Worm (Caenorhabditis elegans) whole organism, L4 larva: ENCODE data around the gene nspe-1.
A peak's percentile ranks its signal among the peaks of the same experiment; 100 is the strongest.

Experiments
- F10B5.3 ChIP-seq: sonication (generic microtip); optimal IDR thresholded peaks from 2 replicates; lab custom pipeline; 2016; ENCODE audit warnings: mild to moderate bottlenecking, missing genetic modification characterization, missing compliant biosample characterization
- T26A8.4 ChIP-seq: fragments of 200-800 bp; sonication (Bioruptor generic); IDR thresholded peaks from 2 replicates; pipeline ENCODE4 v1.3.6; 2022; ENCODE audit warnings: missing genetic modification characterization, missing compliant biosample characterization
- Y105C5A.15 ChIP-seq: fragments of 200-800 bp; sonication (Bioruptor generic); IDR thresholded peaks from 2 replicates; pipeline ENCODE4 v1.3.6; 2022; ENCODE audit warnings: missing genetic modification characterization, missing compliant biosample characterization
- Y48G9A.11 ChIP-seq: fragments of 200-800 bp; sonication (Bioruptor generic); IDR thresholded peaks from 2 replicates; pipeline ENCODE4 v1.3.6; 2022; ENCODE audit warnings: missing genetic modification reagents, missing genetic modification characterization, missing compliant biosample characterization
- Y75B8A.6 ChIP-seq: fragments of 200-800 bp; sonication (Bioruptor generic); IDR thresholded peaks from 2 replicates; pipeline ENCODE4 v1.3.6; 2022; ENCODE audit warnings: missing genetic modification reagents, missing genetic modification characterization, missing compliant biosample characterization
- aha-1 ChIP-seq: fragments of 150-350 bp; peaks from one replicate; lab custom pipeline; 2014; ENCODE audit warnings: missing biosample characterization, missing genetic modification characterization
- arid-1 ChIP-seq: fragments of 200-800 bp; sonication (Bioruptor generic); conservative IDR thresholded peaks from 2 replicates; pipeline ENCODE4 v1.3.6; 2022; ENCODE audit warnings: missing genetic modification reagents, missing genetic modification characterization, missing compliant biosample characterization
- ceh-28 ChIP-seq: fragments of 150-350 bp; optimal IDR thresholded peaks from 2 replicates; lab custom pipeline; 2014; ENCODE audit warnings: missing biosample characterization, missing genetic modification reagents, missing genetic modification characterization
- daf-12 ChIP-seq: fragments of 150-350 bp; optimal IDR thresholded peaks from 2 replicates; lab custom pipeline; 2014; ENCODE audit warnings: missing biosample characterization, missing genetic modification reagents, missing genetic modification characterization
- daf-16 ChIP-seq, 3 experiments: sonication (generic microtip); optimal IDR thresholded peaks; 2 replicates each; lab custom pipeline; 2016 to 2017; ENCODE audit warnings: missing genetic modification characterization in 3 of 3, missing genetic modification reagents in 3 of 3, mild to moderate bottlenecking in 2 of 3, missing compliant biosample characterization in 2 of 3, missing biosample characterization in 1 of 3, moderate library complexity in 1 of 3
- dmd-6 ChIP-seq: fragments of 200-800 bp; sonication (Bioruptor generic); IDR thresholded peaks from 2 replicates; pipeline ENCODE4 v1.3.6; 2022; ENCODE audit warnings: missing genetic modification reagents, missing genetic modification characterization, missing compliant biosample characterization
- dmd-8 ChIP-seq: fragments of 200-800 bp; sonication (Bioruptor generic); IDR thresholded peaks from 2 replicates; pipeline ENCODE4 v1.3.6; 2022; ENCODE audit warnings: missing genetic modification characterization, missing compliant biosample characterization
- dmd-9 ChIP-seq: fragments of 200-800 bp; sonication (Bioruptor generic); IDR thresholded peaks from 2 replicates; pipeline ENCODE4 v1.3.6; 2022; ENCODE audit warnings: missing genetic modification reagents, missing genetic modification characterization, missing compliant biosample characterization
- duxl-1 ChIP-seq: sonication (generic microtip); optimal IDR thresholded peaks from 2 replicates; lab custom pipeline; 2016; ENCODE audit warnings: mild to moderate bottlenecking, missing genetic modification characterization, moderate library complexity, missing compliant biosample characterization; ENCODE audit not compliant: poor library complexity
- dve-1 ChIP-seq: sonication (generic microtip); optimal IDR thresholded peaks from 2 replicates; lab custom pipeline; 2017; ENCODE audit warnings: antibody characterized with exemption, mild to moderate bottlenecking, missing genetic modification characterization, missing compliant biosample characterization; ENCODE audit not compliant: insufficient read depth
- egl-27 ChIP-seq: sonication (generic microtip); optimal IDR thresholded peaks from 3 replicates; lab custom pipeline; 2017; ENCODE audit warnings: missing biosample characterization, missing genetic modification reagents, missing genetic modification characterization
- egl-43 ChIP-seq: fragments of 200-800 bp; sonication (Bioruptor generic); IDR thresholded peaks from 2 replicates; pipeline ENCODE4 v1.3.6; 2022; ENCODE audit warnings: missing genetic modification reagents, missing genetic modification characterization, missing compliant biosample characterization
- fkh-10 ChIP-seq: fragments of 150-350 bp; optimal IDR thresholded peaks from 2 replicates; lab custom pipeline; 2014; ENCODE audit warnings: missing biosample characterization, missing genetic modification reagents, missing genetic modification characterization
- gei-8 ChIP-seq: fragments of 200-800 bp; sonication (Bioruptor generic); optimal IDR thresholded peaks from 2 replicates; lab custom pipeline; 2018; ENCODE audit warnings: mild to moderate bottlenecking, missing genetic modification characterization, missing compliant biosample characterization
- hmg-1.1 ChIP-seq: fragments of 200-800 bp; sonication (Bioruptor generic); IDR thresholded peaks from 2 replicates; pipeline ENCODE4 v1.3.6; 2022; ENCODE audit warnings: missing genetic modification reagents, missing genetic modification characterization, missing compliant biosample characterization
- jun-1 ChIP-seq: fragments of 150-350 bp; optimal IDR thresholded peaks from 2 replicates; lab custom pipeline; 2014; ENCODE audit warnings: missing biosample characterization, missing genetic modification reagents, missing genetic modification characterization
- lin-1 ChIP-seq: fragments of 200-800 bp; sonication (Bioruptor generic); IDR thresholded peaks from 2 replicates; pipeline ENCODE4 v1.3.6; 2022; ENCODE audit warnings: missing genetic modification reagents, missing genetic modification characterization, missing compliant biosample characterization
- lin-29 ChIP-seq: fragments of 200-800 bp; sonication (Bioruptor generic); IDR thresholded peaks from 2 replicates; pipeline ENCODE4 v1.3.6; 2022; ENCODE audit warnings: missing genetic modification reagents, missing genetic modification characterization, missing compliant biosample characterization
- lir-3 ChIP-seq: sonication (generic microtip); optimal IDR thresholded peaks from 2 replicates; lab custom pipeline; 2016; ENCODE audit warnings: mild to moderate bottlenecking, missing genetic modification characterization, missing compliant biosample characterization
- madf-5 ChIP-seq, 2 experiments: fragments of 200-800 bp; sonication (Bioruptor generic); IDR thresholded peaks; 2 replicates each; pipeline ENCODE4 v1.3.6; 2022; ENCODE audit warnings: missing compliant biosample characterization in 2 of 2, missing genetic modification characterization in 2 of 2
- madf-9 ChIP-seq: fragments of 200-800 bp; sonication (Bioruptor generic); conservative IDR thresholded peaks from 2 replicates; pipeline ENCODE4 v1.3.6; 2022; ENCODE audit warnings: missing genetic modification reagents, missing genetic modification characterization, missing compliant biosample characterization
- mdl-1 ChIP-seq, 2 experiments: fragments of 150-350 bp in 1 of 2; sonication (generic microtip) in 1 of 2; optimal IDR thresholded peaks; 2 replicates each; lab custom pipeline; 2014 to 2017; ENCODE audit warnings: missing biosample characterization in 2 of 2, missing genetic modification characterization in 2 of 2
- mdt-29 ChIP-seq: fragments of 200-800 bp; sonication (Bioruptor generic); IDR thresholded peaks from 2 replicates; pipeline ENCODE4 v1.3.6; 2022; ENCODE audit warnings: missing genetic modification reagents, missing genetic modification characterization, missing compliant biosample characterization
- mes-2 ChIP-seq: sonication (generic microtip); optimal IDR thresholded peaks from 2 replicates; lab custom pipeline; 2016; ENCODE audit warnings: missing genotype, mild to moderate bottlenecking, missing genetic modification characterization, missing compliant biosample characterization; ENCODE audit not compliant: poor library complexity, severe bottlenecking
- mxl-2 ChIP-seq: fragments of 200-800 bp; sonication (Bioruptor generic); conservative IDR thresholded peaks from 2 replicates; pipeline ENCODE4 v1.3.6; 2022; ENCODE audit warnings: missing genetic modification reagents, missing genetic modification characterization, missing compliant biosample characterization
- mxl-3 ChIP-seq: fragments of 200-800 bp; sonication (Bioruptor generic); optimal IDR thresholded peaks from 2 replicates; lab custom pipeline; 2018; ENCODE audit warnings: mild to moderate bottlenecking, missing genetic modification characterization, missing compliant biosample characterization
- nhr-102 ChIP-seq: sonication (generic microtip); optimal IDR thresholded peaks from 2 replicates; lab custom pipeline; 2016; ENCODE audit warnings: mild to moderate bottlenecking, missing genetic modification characterization, moderate library complexity, missing compliant biosample characterization
- nhr-11 ChIP-seq: fragments of 150-350 bp; optimal IDR thresholded peaks from 2 replicates; lab custom pipeline; 2014; ENCODE audit warnings: missing biosample characterization, missing genetic modification characterization
- nhr-48 ChIP-seq: sonication (generic microtip); optimal IDR thresholded peaks from 2 replicates; lab custom pipeline; 2016; ENCODE audit warnings: mild to moderate bottlenecking, missing genetic modification characterization, missing compliant biosample characterization
- pha-4 ChIP-seq, 2 experiments: fragments of 150-350 bp in 1 of 2; fragments of 200-800 bp in 1 of 2; sonication (Bioruptor generic) in 1 of 2; IDR thresholded peaks in 1 of 2; optimal IDR thresholded peaks in 1 of 2; 2 replicates each; pipeline versions ENCODE4 v1.3.6 to Lab custom; 2014 to 2022; ENCODE audit warnings: missing genetic modification characterization in 2 of 2, missing genetic modification reagents in 2 of 2, missing biosample characterization in 1 of 2, missing compliant biosample characterization in 1 of 2
- pqm-1 ChIP-seq: sonication (generic microtip); optimal IDR thresholded peaks from 2 replicates; lab custom pipeline; 2017; ENCODE audit warnings: missing biosample characterization, missing genetic modification characterization
- rbr-2 ChIP-seq: sonication (generic microtip); optimal IDR thresholded peaks from 2 replicates; lab custom pipeline; 2016; ENCODE audit warnings: missing genotype, missing genetic modification characterization, missing compliant biosample characterization
- snpc-4 ChIP-seq: fragments of 150-350 bp; optimal IDR thresholded peaks from 2 replicates; lab custom pipeline; 2014; ENCODE audit warnings: missing biosample characterization, missing genetic modification characterization
- unc-130 ChIP-seq: sonication (generic microtip); optimal IDR thresholded peaks from 2 replicates; lab custom pipeline; 2016; ENCODE audit warnings: missing genetic modification reagents, missing genetic modification characterization, missing compliant biosample characterization
- unc-39 ChIP-seq: sonication (generic microtip); optimal IDR thresholded peaks from 2 replicates; lab custom pipeline; 2017; ENCODE audit warnings: missing biosample characterization, missing genetic modification characterization
- unc-62 ChIP-seq, 3 experiments: fragments of 150-350 bp in 1 of 3; sonication (generic microtip); optimal IDR thresholded peaks in 2 of 3; peaks in 1 of 3; 1 replicate in 1 of 3; 2 replicates in 2 of 3; lab custom pipeline; 2014 to 2017; ENCODE audit warnings: missing biosample characterization in 3 of 3, missing genetic modification characterization in 3 of 3, missing genetic modification reagents in 3 of 3, missing genotype in 1 of 3
- zip-11 ChIP-seq: fragments of 200-800 bp; sonication (Bioruptor generic); IDR thresholded peaks from 2 replicates; pipeline ENCODE4 v1.3.6; 2022; ENCODE audit warnings: missing genetic modification characterization, missing compliant biosample characterization
- zip-2 ChIP-seq: fragments of 150-350 bp; optimal IDR thresholded peaks from 2 replicates; lab custom pipeline; 2014; ENCODE audit warnings: missing biosample characterization, missing genetic modification characterization
- ztf-7 ChIP-seq: fragments of 150-350 bp; optimal IDR thresholded peaks from 2 replicates; lab custom pipeline; 2014; ENCODE audit warnings: missing biosample characterization, missing genetic modification characterization

Gene nspe-1

ce11 chrII:12615413-12615812, 5.3 kb downstream of the nspe-1 start (continued):
- TF ChIP-seq snpc-4 (tag; lab: Kevin White, UChicago) (no peak), nhr-102 (tag; lab: Kevin White, UChicago) (no peak), egl-27 (no peak), dmd-8 (GFP tag; lab: Robert Waterston, UW) (no peak), hmg-1.1 (no peak), Y75B8A.6 (no peak), daf-16 (GFP tag; optimal IDR thresholded peaks at IDR 0.05; lab: Kevin White, UChicago) (no peak), daf-16 (tag; optimal IDR thresholded peaks at IDR 0.05; lab: Kevin White, UChicago) (no peak), pha-4 (GFP tag; IDR thresholded peaks at IDR 0.05; lab: Robert Waterston, UW) (no peak), pha-4 (tag; optimal IDR thresholded peaks at IDR 0.05; lab: Kevin White, UChicago) (no peak), Y105C5A.15 (no peak), mxl-2 (no peak), dmd-6 (peak; percentile 93), duxl-1 (no peak), mdt-29 (GFP tag; lab: Robert Waterston, UW) (no peak), arid-1 (no peak), zip-2 (tag; lab: Kevin White, UChicago) (no peak), unc-130 (GFP tag; lab: Kevin White, UChicago) (no peak), daf-12 (tag; lab: Kevin White, UChicago) (no peak), ceh-28 (tag; lab: Kevin White, UChicago) (no peak), dmd-9 (GFP tag; lab: Robert Waterston, UW) (no peak), ztf-7 (tag; lab: Kevin White, UChicago) (no peak), F10B5.3 (tag; lab: Kevin White, UChicago) (no peak), aha-1 (tag; lab: Kevin White, UChicago) (peak; percentile 99), T26A8.4 (GFP tag; lab: Robert Waterston, UW) (no peak), unc-39 (tag; lab: Kevin White, UChicago) (no peak), zip-11 (GFP tag; lab: Robert Waterston, UW) (no peak), unc-62 (GFP tag; optimal IDR thresholded peaks at IDR 0.05 in 1 of 2; lab: Kevin White, UChicago) (peak in 1 of 2 experiments; percentile 93), unc-62 (tag; optimal IDR thresholded peaks at IDR 0.05; lab: Kevin White, UChicago) (no peak), dve-1 (tag; lab: Kevin White, UChicago) (no peak), nhr-48 (peak; percentile 97), Y48G9A.11 (GFP tag; lab: Robert Waterston, UW) (no peak), mdl-1 (tag; optimal IDR thresholded peaks at IDR 0.05; lab: Kevin White, UChicago) (peak in 1 of 2 experiments; percentile 5), fkh-10 (GFP tag; lab: Kevin White, UChicago) (no peak)

DNA sequence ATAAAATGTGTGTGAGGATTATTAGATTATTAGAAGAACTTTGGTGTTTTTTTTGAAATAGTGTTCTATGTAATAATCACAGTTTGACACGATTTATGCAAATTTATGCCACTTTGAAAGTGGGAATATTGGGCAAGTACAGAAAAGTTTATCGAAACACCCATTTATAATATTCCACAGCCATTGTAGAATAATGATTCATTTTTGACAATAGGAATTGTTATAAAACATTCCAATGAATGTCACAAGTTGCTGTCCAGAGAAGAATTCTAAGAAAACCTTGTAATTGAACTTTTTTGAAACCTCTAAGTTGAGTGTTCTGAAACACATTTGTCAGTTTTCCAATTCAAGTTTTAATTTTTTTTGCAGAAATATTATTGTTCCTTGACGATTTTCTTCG, 8.4 kb downstream of the nspe-1 start, which contains the start of gene nspe-4:
nspe-4 (plus strand) TSS at position 301 of the 400 bp plus-strand sequence.
- TF ChIP-seq mes-2 = no peak
- no peak for TF ChIP-seq gei-8 (GFP tag; lab: Kevin White, UChicago)
- TF ChIP-seq madf-9 = no peak
- TF ChIP-seq mxl-3 (GFP tag; lab: Kevin White, UChicago) = no peak
- TF ChIP-seq lin-29 (GFP tag; lab: Robert Waterston, UW) = no peak
- no peak for TF ChIP-seq madf-5 (GFP tag; IDR thresholded peaks at IDR 0.05; lab: Robert Waterston, UW)
- TF ChIP-seq pqm-1 (tag; lab: Kevin White, UChicago) = no peak
- no peak for TF ChIP-seq rbr-2
- no peak for TF ChIP-seq arid-1
- no peak for TF ChIP-seq nhr-11
- TF ChIP-seq lin-1 = no peak
- no peak for TF ChIP-seq jun-1 (tag; lab: Kevin White, UChicago)
- TF ChIP-seq dmd-8 (GFP tag; lab: Robert Waterston, UW) = no peak
- TF ChIP-seq Y75B8A.6 = no peak
- no peak for TF ChIP-seq egl-43 (GFP tag; lab: Robert Waterston, UW)
- no peak for TF ChIP-seq lir-3 (tag; lab: Kevin White, UChicago)
- TF ChIP-seq, all 104 proteins: peak for 0
